Worm (Caenorhabditis elegans): ENCODE results near the gene arl-6.

- no peak for TF ChIP-seq him-1 (tag; optimal IDR thresholded peaks at IDR 0.05)
- TF ChIP-seq W03F9.2 (tag; optimal IDR thresholded peaks at IDR 0.05), result no peak
- no peak for TF ChIP-seq dao-5 (tag; optimal IDR thresholded peaks at IDR 0.05)
Measured at ce11 chrIII:4785714-4786113, 28.9 kb downstream of the arl-6 start, which contains the start of gene mel-28.

Data from whole organism, L4/young adult.